Fruit fly (Drosophila melanogaster): Measurements from ENCODE around the gene CG34136.

Gene CG34136

dm6 chr2L:21073300-21073699 is 23.4 kb upstream of the CG34136 start:
- TF ChIP-seq dmrt93B (GFP tag; optimal IDR thresholded peaks at IDR 0.05) = no peak

- TF ChIP-seq OdsH (GFP tag; optimal IDR thresholded peaks at IDR 0.05) (no peak), Hr83 (GFP tag; optimal IDR thresholded peaks at IDR 0.05; ENCODE audit: poor library complexity, severe bottlenecking) (no peak), tai (GFP tag; optimal IDR thresholded peaks at IDR 0.05) (no peak), Dif (GFP tag; optimal IDR thresholded peaks at IDR 0.05; ENCODE audit: partially characterized antibody) (no peak), dmrt93B (GFP tag; optimal IDR thresholded peaks at IDR 0.05) (no peak), GATAd (GFP tag; optimal IDR thresholded peaks at IDR 0.05) (no peak), dsf (GFP tag; optimal IDR thresholded peaks at IDR 0.05; ENCODE audit: borderline replicate concordance) (no peak), rgr (GFP tag; optimal IDR thresholded peaks at IDR 0.05) (no peak), br (GFP tag; optimal IDR thresholded peaks at IDR 0.05) (no peak), Rel (GFP tag; optimal IDR thresholded peaks at IDR 0.05) (no peak), Rel (tag; optimal IDR thresholded peaks at IDR 0.05) (no peak), Hr78 (GFP tag; optimal IDR thresholded peaks at IDR 0.05) (no peak), sage (GFP tag; optimal IDR thresholded peaks at IDR 0.05) (no peak), Abd-B (GFP tag; optimal IDR thresholded peaks at IDR 0.05) (no peak)
Measured at dm6 chr2L:21073818-21074217, 22.9 kb upstream of the CG34136 start.

- TF ChIP-seq HLH106 (tag; optimal IDR thresholded peaks at IDR 0.05) (no peak), Vsx2 (GFP tag; optimal IDR thresholded peaks at IDR 0.05; ENCODE audit: partially characterized antibody) (peak; percentile 16)
Measured at dm6 chr2L:21075105-21075504, 21.6 kb upstream of the CG34136 start, which contains the start of gene tadr. tadr (plus strand) TSS chr2L:21075405.

DNA sequence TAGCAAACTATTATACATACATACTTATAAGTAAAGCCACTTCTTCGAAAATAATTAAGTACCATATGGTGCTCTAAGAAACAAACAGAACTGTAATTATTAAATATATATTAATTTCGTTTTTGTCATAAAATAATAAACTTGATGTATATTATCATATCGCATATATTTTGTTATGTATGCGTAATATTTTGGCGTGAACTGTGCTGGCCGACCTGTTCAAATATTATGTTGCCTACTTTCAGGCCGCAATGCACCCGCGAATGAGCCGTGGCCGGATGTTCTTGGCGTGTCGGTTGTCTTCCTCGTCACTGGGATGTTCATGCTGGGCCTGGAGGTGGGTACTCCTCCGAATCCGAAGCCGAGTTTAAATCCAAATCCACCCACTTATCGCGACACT is 18.9 kb upstream of the CG34136 start:
- TF ChIP-seq foxo (GFP tag; optimal IDR thresholded peaks at IDR 0.05) (no peak), br (GFP tag; optimal IDR thresholded peaks at IDR 0.05) (no peak), Hr78 (GFP tag; optimal IDR thresholded peaks at IDR 0.05) (no peak), CG9705 (GFP tag; optimal IDR thresholded peaks at IDR 0.05) (no peak), dl (GFP tag; optimal IDR thresholded peaks at IDR 0.05; ENCODE audit: insufficient read depth in 1 of 2, partially characterized antibody in 2 of 2) (no peak), CrebA (GFP tag; optimal IDR thresholded peaks at IDR 0.05; ENCODE audit: borderline replicate concordance) (no peak), Jra (GFP tag; optimal IDR thresholded peaks at IDR 0.05) (no peak), Vsx2 (GFP tag; optimal IDR thresholded peaks at IDR 0.05; ENCODE audit: partially characterized antibody) (no peak), dmrt93B (GFP tag; optimal IDR thresholded peaks at IDR 0.05) (no peak), fru (GFP tag; optimal IDR thresholded peaks at IDR 0.05) (no peak), HLH106 (tag; optimal IDR thresholded peaks at IDR 0.05) (no peak), dsf (GFP tag; optimal IDR thresholded peaks at IDR 0.05; ENCODE audit: borderline replicate concordance) (no peak)

DNA sequence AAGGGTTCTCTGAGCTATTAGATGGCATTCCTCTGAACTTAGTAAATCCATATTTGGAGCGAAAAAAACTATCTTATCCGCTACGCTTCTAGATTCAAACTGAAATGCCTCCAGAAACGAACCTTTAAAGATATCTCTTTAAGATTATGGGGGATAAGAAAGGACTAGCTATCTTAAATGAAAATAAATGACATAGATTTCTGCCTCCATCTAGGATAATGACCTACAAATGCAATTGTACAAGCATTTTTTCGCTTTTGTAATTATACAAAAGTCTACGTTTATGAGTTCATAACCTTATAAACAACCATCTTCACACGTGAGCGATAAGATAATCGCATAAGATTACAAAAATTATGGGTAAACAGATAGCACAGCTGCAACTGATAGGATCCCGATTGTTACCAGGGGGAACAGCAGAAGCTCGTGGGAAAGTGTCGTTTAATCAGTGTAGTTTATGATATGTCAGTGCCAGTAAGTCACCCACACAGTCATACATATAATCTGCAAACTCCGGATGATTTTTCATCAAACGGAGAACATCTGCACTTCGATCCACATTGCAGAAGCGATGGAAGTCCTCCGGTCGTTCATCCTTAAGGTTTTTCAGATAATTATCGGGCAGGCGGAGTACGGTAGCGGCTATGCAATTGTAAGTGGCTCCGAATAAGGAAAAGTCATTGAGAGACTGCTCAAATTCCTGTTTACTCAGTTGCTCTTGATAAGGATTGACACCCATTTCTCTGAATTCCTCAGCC is 14.1 kb upstream of the CG34136 start, which contains the start of gene CG33511:
Gene CG33511, minus strand, starts transcription at position 51 of the 758 bp plus-strand sequence.
- TF ChIP-seq Dfd (GFP tag; optimal IDR thresholded peaks at IDR 0.05) (no peak), foxo (GFP tag; optimal IDR thresholded peaks at IDR 0.05) (no peak), Dif (GFP tag; optimal IDR thresholded peaks at IDR 0.05; ENCODE audit: partially characterized antibody) (no peak), woc (GFP tag; optimal IDR thresholded peaks at IDR 0.05) (no peak), ey (GFP tag; optimal IDR thresholded peaks at IDR 0.05) (no peak), Hr78 (GFP tag; optimal IDR thresholded peaks at IDR 0.05) (no peak), GATAd (GFP tag; optimal IDR thresholded peaks at IDR 0.05) (no peak), CrebA (GFP tag; optimal IDR thresholded peaks at IDR 0.05; ENCODE audit: borderline replicate concordance) (no peak), N (GFP tag; optimal IDR thresholded peaks at IDR 0.05) (no peak), Abd-B (GFP tag; optimal IDR thresholded peaks at IDR 0.05) (no peak), h (GFP tag; optimal IDR thresholded peaks at IDR 0.05) (no peak), jim (GFP tag; optimal IDR thresholded peaks at IDR 0.05) (no peak), Hnf4 (GFP tag; optimal IDR thresholded peaks at IDR 0.05) (no peak), dl (GFP tag; optimal IDR thresholded peaks at IDR 0.05; ENCODE audit: insufficient read depth in 1 of 2, partially characterized antibody in 2 of 2) (no peak), rgr (GFP tag; optimal IDR thresholded peaks at IDR 0.05) (no peak), OdsH (GFP tag; optimal IDR thresholded peaks at IDR 0.05) (no peak)
